Fruit fly (Drosophila melanogaster) whole organism, adult: ENCODE measurements around the gene CG5509.

ENCODE experiments used
- CG11617 ChIP-seq: fragments of 200-800 bp; sonication (Bioruptor generic); optimal IDR thresholded peaks from 2 replicates; lab custom pipeline; 2017; ENCODE audit warnings: mild to moderate bottlenecking, missing biosample characterization, missing genetic modification reagents, missing genetic modification characterization
- CG12768 ChIP-seq: fragments of 200-800 bp; sonication (Bioruptor generic); optimal IDR thresholded peaks from 2 replicates; lab custom pipeline; 2017; ENCODE audit warnings: missing biosample characterization, missing genetic modification characterization, mild to moderate bottlenecking, moderate library complexity, missing genetic modification reagents
- CG14711 ChIP-seq: fragments of 200-800 bp; sonication (Bioruptor generic); optimal IDR thresholded peaks from 2 replicates; lab custom pipeline; 2018; ENCODE audit warnings: missing biosample characterization, mild to moderate bottlenecking, missing genetic modification characterization, moderate library complexity
- CG1620 ChIP-seq: fragments of 200-800 bp; sonication (Bioruptor generic); optimal IDR thresholded peaks from 2 replicates; lab custom pipeline; 2016; ENCODE audit warnings: missing biosample characterization, missing genetic modification characterization
- CG33017 ChIP-seq: fragments of 200-800 bp; sonication (Bioruptor generic); optimal IDR thresholded peaks from 2 replicates; lab custom pipeline; 2018; ENCODE audit warnings: missing biosample characterization, mild to moderate bottlenecking, missing genetic modification characterization, moderate library complexity
- CG5204 ChIP-seq: fragments of 200-800 bp; sonication (Bioruptor generic); optimal IDR thresholded peaks from 2 replicates; lab custom pipeline; 2016; ENCODE audit warnings: missing biosample characterization, missing genetic modification characterization
- CG7045 ChIP-seq: fragments of 200-800 bp; sonication (Bioruptor generic); optimal IDR thresholded peaks from 2 replicates; lab custom pipeline; 2017; ENCODE audit warnings: missing biosample characterization, mild to moderate bottlenecking, missing genetic modification characterization
- CG7101 ChIP-seq: fragments of 200-800 bp; sonication (Bioruptor generic); optimal IDR thresholded peaks from 2 replicates; lab custom pipeline; 2018; ENCODE audit warnings: missing biosample characterization, mild to moderate bottlenecking, missing genetic modification characterization, moderate library complexity
- Clk ChIP-seq: fragments of 200-800 bp; sonication (Bioruptor generic); optimal IDR thresholded peaks from 2 replicates; lab custom pipeline; 2017; ENCODE audit warnings: missing biosample characterization, missing genetic modification characterization
- Crg-1 ChIP-seq: fragments of 200-800 bp; sonication (Bioruptor generic); optimal IDR thresholded peaks from 2 replicates; lab custom pipeline; 2016; ENCODE audit warnings: missing biosample characterization, missing genetic modification characterization
- Hr96 ChIP-seq: fragments of 200-800 bp; sonication (Bioruptor generic); optimal IDR thresholded peaks from 2 replicates; lab custom pipeline; 2016; ENCODE audit warnings: missing biosample characterization, missing genetic modification characterization
- Mnt ChIP-seq: fragments of 200-800 bp; sonication (Bioruptor generic); optimal IDR thresholded peaks from 2 replicates; lab custom pipeline; 2016; ENCODE audit warnings: missing biosample characterization, mild to moderate bottlenecking, missing genetic modification characterization
- bab1 ChIP-seq: fragments of 200-800 bp; sonication (Bioruptor generic); optimal IDR thresholded peaks from 3 replicates; lab custom pipeline; 2019; ENCODE audit warnings: missing biosample characterization, mild to moderate bottlenecking, missing genetic modification characterization, moderate library complexity
- cic ChIP-seq: fragments of 200-800 bp; sonication (Bioruptor generic); optimal IDR thresholded peaks from 2 replicates; lab custom pipeline; 2017; ENCODE audit warnings: missing biosample characterization, mild to moderate bottlenecking, missing genetic modification characterization, moderate library complexity
- cnc ChIP-seq, 2 experiments: fragments of >200 bp; optimal IDR thresholded peaks; 2 replicates each; lab custom pipeline; 2017
- kay ChIP-seq: fragments of 200-800 bp; sonication (Bioruptor generic); peaks from one replicate; lab custom pipeline; 2016; ENCODE audit warnings: missing biosample characterization, missing genetic modification characterization, borderline replicate concordance
- ovo ChIP-seq: fragments of 200-800 bp; sonication (Bioruptor generic); optimal IDR thresholded peaks from 2 replicates; lab custom pipeline; 2016; ENCODE audit warnings: missing biosample characterization, missing genetic modification characterization
- pad ChIP-seq: fragments of 200-800 bp; sonication (Bioruptor generic); optimal IDR thresholded peaks from 3 replicates; lab custom pipeline; 2017; ENCODE audit warnings: missing biosample characterization, missing genetic modification characterization, mild to moderate bottlenecking, moderate library complexity, missing genetic modification reagents
- tj ChIP-seq: fragments of 200-800 bp; sonication (Bioruptor generic); optimal IDR thresholded peaks from 3 replicates; lab custom pipeline; 2017; ENCODE audit warnings: missing biosample characterization, mild to moderate bottlenecking, missing genetic modification characterization, moderate library complexity
- toe ChIP-seq: fragments of 200-800 bp; sonication (Bioruptor generic); optimal IDR thresholded peaks from 2 replicates; lab custom pipeline; 2016; ENCODE audit warnings: missing biosample characterization, missing genetic modification characterization

The CG5509 gene

DNA sequence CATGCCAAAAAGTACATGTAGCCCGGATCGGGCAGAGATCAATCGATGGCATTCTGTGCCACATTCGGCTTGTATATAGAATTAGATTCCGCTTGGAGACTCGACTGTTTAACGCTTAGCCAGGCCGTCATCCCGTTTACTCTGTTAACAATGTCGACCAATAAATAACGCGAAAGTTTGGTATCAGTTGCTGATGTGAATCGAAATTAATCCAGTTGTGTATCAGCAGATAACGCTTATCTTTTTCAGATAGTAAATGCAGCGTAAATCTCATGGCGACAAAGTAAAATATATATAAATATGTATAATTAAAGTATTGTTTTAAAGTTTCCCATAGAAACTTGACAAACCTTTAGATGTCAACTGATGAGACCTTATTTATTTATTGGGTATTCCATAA, 40.8 kb upstream of the CG5509 start:
- TF ChIP-seq cic (GFP tag; lab: Kevin White, UChicago) = no peak

DNA sequence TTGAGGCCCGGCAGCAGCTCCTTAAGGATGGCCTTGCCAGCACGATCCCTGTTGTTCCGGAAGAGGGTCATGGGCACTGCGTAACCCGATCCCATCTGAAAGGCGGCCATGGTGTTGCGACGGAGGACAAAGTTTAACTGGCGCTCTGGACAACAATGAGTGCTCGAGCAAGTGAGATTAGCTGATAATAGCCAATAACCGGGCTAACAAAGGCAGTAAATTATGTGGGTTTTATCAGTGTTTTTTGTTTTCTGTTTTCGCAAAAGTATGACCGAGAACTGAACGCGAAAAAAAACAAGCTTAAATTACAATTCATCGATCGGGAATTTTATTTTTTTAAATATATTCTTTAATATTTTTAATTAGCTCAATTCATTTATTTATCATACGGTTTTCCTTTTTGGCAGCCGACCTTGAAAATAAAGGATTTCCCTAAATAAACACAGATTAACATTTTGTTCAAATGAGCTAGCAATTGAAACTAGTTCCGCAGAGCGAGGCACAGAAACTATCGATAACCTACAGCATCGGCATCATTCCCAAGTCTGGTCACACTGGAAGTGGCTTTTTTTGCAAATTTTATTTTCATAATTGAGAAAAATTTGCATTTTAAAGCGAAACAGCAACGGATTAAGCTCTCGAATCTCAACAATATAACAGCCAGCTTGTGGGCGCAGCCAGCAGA, 38.8 kb upstream of the CG5509 start, which contains the start of the genes Dip-C and pps:
TSS of gene Dip-C (minus strand) at position 486 of the 685 bp plus-strand sequence.
TSS of gene pps (plus strand) at position 555 of the 685 bp plus-strand sequence.
- TF ChIP-seq pad (GFP tag; lab: Kevin White, UChicago) (no peak), CG33017 (tag; lab: Kevin White, UChicago) (peak; percentile 27), ovo (GFP tag; lab: Kevin White, UChicago) (no peak), CG1620 (GFP tag; lab: Kevin White, UChicago) (no peak), CG7101 (no peak), Clk (GFP tag; lab: Kevin White, UChicago) (no peak), toe (GFP tag; lab: Kevin White, UChicago) (no peak), bab1 (GFP tag; lab: Kevin White, UChicago) (peak; percentile 14), Crg-1 (GFP tag; lab: Kevin White, UChicago) (no peak), cnc (optimal IDR thresholded peaks at IDR 0.05; lab: Kevin White, UChicago) (no peak), cic (GFP tag; lab: Kevin White, UChicago) (no peak), kay (GFP tag; lab: Kevin White, UChicago) (no peak), tj (GFP tag; lab: Kevin White, UChicago) (no peak), CG14711 (tag; lab: Kevin White, UChicago) (no peak), CG7045 (GFP tag; lab: Kevin White, UChicago) (no peak), Mnt (GFP tag; lab: Kevin White, UChicago) (peak; percentile 10), CG11617 (GFP tag; lab: Kevin White, UChicago) (peak; percentile 11), CG12768 (GFP tag; lab: Kevin White, UChicago) (no peak), Hr96 (GFP tag; lab: Kevin White, UChicago) (no peak), CG5204 (GFP tag; lab: Kevin White, UChicago) (no peak)

DNA sequence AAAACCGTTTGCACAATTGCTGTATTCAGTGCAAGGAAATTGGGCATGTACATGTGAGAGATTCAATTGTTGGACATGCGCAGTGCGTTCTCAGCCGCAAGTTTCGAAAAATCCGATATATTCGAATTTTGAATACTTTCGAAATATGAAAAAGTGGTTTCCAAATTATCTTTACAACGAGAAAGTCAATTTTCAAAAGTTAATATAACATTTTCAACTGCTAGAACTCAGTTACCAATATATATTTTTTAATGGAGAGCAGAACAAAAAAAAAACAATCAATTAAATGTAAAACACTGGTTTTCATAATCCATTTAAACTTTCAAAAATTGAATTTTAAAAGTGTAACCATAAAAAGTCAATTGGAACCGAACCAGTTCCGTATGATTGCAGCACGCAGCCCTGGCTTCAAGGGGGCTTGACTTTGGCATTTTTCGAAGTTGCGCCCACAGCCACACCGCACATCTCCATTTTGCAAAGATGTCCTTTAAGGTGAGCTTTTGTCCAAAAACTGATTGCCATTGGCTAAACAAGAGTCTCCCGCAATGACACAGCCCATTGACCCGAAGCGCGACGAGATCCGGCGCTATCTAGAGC, 29.8 kb upstream of the CG5509 start, which contains the start of the genes Scgbeta and CG17202:
TSS of gene Scgbeta (minus strand) at position 51 of the 597 bp plus-strand sequence.
TSS of gene CG17202 (plus strand) at position 390 of the 597 bp plus-strand sequence.
- no peak for TF ChIP-seq ovo (GFP tag; lab: Kevin White, UChicago)
- peak; percentile 10 for TF ChIP-seq bab1 (GFP tag; lab: Kevin White, UChicago)
- peak; percentile 22 for TF ChIP-seq cic (GFP tag; lab: Kevin White, UChicago)
- TF ChIP-seq CG1620 (GFP tag; lab: Kevin White, UChicago) = no peak
- TF ChIP-seq CG11617 (GFP tag; lab: Kevin White, UChicago) = peak; percentile 13
- TF ChIP-seq kay (GFP tag; lab: Kevin White, UChicago) = no peak
- TF ChIP-seq CG7101 = peak; percentile 18
- TF ChIP-seq CG12768 (GFP tag; lab: Kevin White, UChicago) = peak; percentile 35
- no peak for TF ChIP-seq toe (GFP tag; lab: Kevin White, UChicago)
- no peak for TF ChIP-seq tj (GFP tag; lab: Kevin White, UChicago)
- no peak for TF ChIP-seq Hr96 (GFP tag; lab: Kevin White, UChicago)
- no peak for TF ChIP-seq CG5204 (GFP tag; lab: Kevin White, UChicago)
- TF ChIP-seq cnc (optimal IDR thresholded peaks at IDR 0.05; lab: Kevin White, UChicago) = no peak
- no peak for TF ChIP-seq CG14711 (tag; lab: Kevin White, UChicago)
- no peak for TF ChIP-seq Crg-1 (GFP tag; lab: Kevin White, UChicago)

DNA sequence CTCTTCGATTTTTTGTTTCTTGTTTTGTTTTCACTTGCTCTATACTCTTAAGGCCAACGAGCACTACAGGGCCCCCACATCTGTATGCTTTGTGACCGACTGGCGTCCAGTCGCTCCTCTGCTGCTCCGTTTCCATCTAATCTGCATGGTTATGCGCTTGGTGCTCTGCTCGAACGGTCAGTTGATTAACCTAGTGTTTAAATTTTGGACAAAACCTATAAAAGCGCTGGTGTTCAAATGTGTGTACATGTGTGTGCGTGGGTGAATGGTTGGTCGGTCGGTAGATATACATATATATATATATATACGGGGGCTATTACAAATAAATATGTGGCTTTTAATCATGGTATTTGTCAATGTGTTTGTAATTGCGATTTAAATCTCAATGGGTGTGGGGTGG, 28.3 kb upstream of the CG5509 start:
- TF ChIP-seq CG33017 (tag; lab: Kevin White, UChicago) (no peak), toe (GFP tag; lab: Kevin White, UChicago) (no peak), CG11617 (GFP tag; lab: Kevin White, UChicago) (no peak), ovo (GFP tag; lab: Kevin White, UChicago) (no peak), Hr96 (GFP tag; lab: Kevin White, UChicago) (no peak), CG7101 (no peak), Clk (GFP tag; lab: Kevin White, UChicago) (no peak), CG1620 (GFP tag; lab: Kevin White, UChicago) (no peak), bab1 (GFP tag; lab: Kevin White, UChicago) (no peak), CG12768 (GFP tag; lab: Kevin White, UChicago) (no peak), Crg-1 (GFP tag; lab: Kevin White, UChicago) (no peak), kay (GFP tag; lab: Kevin White, UChicago) (no peak), CG5204 (GFP tag; lab: Kevin White, UChicago) (no peak), pad (GFP tag; lab: Kevin White, UChicago) (no peak), tj (GFP tag; lab: Kevin White, UChicago) (no peak), CG14711 (tag; lab: Kevin White, UChicago) (no peak), CG7045 (GFP tag; lab: Kevin White, UChicago) (no peak), cnc (optimal IDR thresholded peaks at IDR 0.05; lab: Kevin White, UChicago) (no peak)

DNA sequence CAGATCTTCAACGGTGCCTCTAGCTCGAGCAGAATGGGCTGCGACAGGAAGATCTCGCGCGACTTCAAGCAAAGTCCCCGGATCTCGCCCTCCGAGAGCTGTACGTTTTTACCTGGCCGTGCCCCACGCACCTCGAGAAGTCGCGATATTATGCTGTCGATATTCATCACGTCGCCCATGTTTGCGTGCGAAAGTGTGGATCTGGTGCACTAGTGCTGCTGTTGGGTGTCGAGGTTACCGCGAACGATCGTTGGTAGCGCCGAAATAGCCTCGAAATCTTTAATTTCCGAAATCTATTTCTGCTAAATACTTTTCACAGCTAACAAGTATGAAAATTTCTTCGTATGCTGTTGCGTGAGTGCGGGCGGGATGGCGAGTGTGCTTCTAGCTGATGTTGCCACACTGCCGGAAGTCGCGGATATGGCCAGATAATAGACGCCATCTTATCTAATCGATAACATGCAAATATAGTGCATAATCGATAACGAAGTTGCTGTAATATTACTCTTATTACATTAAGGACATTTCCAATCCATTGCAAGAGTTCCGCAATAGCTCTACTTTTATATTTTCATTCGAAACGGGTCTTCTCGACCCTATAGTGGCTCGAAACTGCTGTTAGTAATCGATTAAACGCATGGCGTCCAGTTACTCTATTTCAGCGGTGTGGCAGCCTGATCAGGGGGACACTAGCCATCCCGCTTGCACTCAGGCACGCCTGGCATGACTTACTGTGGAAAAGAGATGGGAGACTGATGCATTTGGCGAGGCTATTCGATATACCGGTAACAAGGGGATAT, 26.6 kb upstream of the CG5509 start, which contains the start of gene Pp1-87B:
TSS of gene Pp1-87B (minus strand) at position 408 of the 800 bp plus-strand sequence.
- TF ChIP-seq tj (GFP tag; lab: Kevin White, UChicago) = peak; percentile 27
- TF ChIP-seq Clk (GFP tag; lab: Kevin White, UChicago) = peak; percentile 22
- TF ChIP-seq toe (GFP tag; lab: Kevin White, UChicago) = no peak
- TF ChIP-seq Crg-1 (GFP tag; lab: Kevin White, UChicago) = peak; percentile 4
- peak; percentile 4 for TF ChIP-seq bab1 (GFP tag; lab: Kevin White, UChicago)
- TF ChIP-seq CG7045 (GFP tag; lab: Kevin White, UChicago) = peak; percentile 51
- TF ChIP-seq CG1620 (GFP tag; lab: Kevin White, UChicago) = peak; percentile 40
- TF ChIP-seq pad (GFP tag; lab: Kevin White, UChicago) = peak; percentile 58
- TF ChIP-seq CG33017 (tag; lab: Kevin White, UChicago) = no peak
- TF ChIP-seq CG7101 = peak; percentile 24
- peak; percentile 33 for TF ChIP-seq CG11617 (GFP tag; lab: Kevin White, UChicago)
- peak; percentile 25 for TF ChIP-seq Mnt (GFP tag; lab: Kevin White, UChicago)
- no peak for TF ChIP-seq CG12768 (GFP tag; lab: Kevin White, UChicago)
- no peak for TF ChIP-seq Hr96 (GFP tag; lab: Kevin White, UChicago)
- TF ChIP-seq ovo (GFP tag; lab: Kevin White, UChicago) = no peak
